Fruit fly (Drosophila melanogaster) whole organism, adult: Measurements from ENCODE around the gene CG17707.

Source experiments
- Hr96 ChIP-seq: fragments of 200-800 bp; sonication (Bioruptor generic); optimal IDR thresholded peaks from 2 replicates; lab custom pipeline; 2016; ENCODE audit warnings: missing biosample characterization, missing genetic modification characterization
- Mnt ChIP-seq: fragments of 200-800 bp; sonication (Bioruptor generic); optimal IDR thresholded peaks from 2 replicates; lab custom pipeline; 2016; ENCODE audit warnings: missing biosample characterization, mild to moderate bottlenecking, missing genetic modification characterization
- kay ChIP-seq: fragments of 200-800 bp; sonication (Bioruptor generic); peaks from one replicate; lab custom pipeline; 2016; ENCODE audit warnings: missing biosample characterization, missing genetic modification characterization, borderline replicate concordance
- pad ChIP-seq: fragments of 200-800 bp; sonication (Bioruptor generic); optimal IDR thresholded peaks from 3 replicates; lab custom pipeline; 2017; ENCODE audit warnings: missing biosample characterization, missing genetic modification characterization, mild to moderate bottlenecking, moderate library complexity, missing genetic modification reagents

DNA sequence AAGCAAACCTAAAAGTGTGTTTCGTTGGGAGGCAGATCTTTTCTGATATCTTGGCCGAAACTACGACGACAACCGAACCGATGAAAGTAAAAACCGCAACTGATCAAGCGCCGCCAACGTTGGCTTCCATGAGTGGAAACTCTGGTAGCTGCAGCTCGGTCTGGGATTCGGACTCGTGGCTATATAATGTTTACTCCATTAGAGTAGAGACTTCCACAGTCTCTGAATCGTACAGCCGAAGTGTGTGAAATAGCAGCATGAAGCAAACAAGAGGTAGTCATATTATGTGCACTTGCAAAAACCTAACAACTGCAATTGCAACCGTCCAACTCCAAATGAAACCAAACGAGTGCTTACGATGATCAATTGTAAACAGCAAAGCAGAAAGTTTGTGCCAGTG is at the start of gene CG17707:
- TF ChIP-seq kay (GFP tag; lab: Kevin White, UChicago) (no peak), Hr96 (GFP tag; lab: Kevin White, UChicago) (no peak), pad (GFP tag; lab: Kevin White, UChicago) (no peak), Mnt (GFP tag; lab: Kevin White, UChicago) (no peak)
